Worm (Caenorhabditis elegans): ENCODE measurements around the gene F58E6.5.

The F58E6.5 gene

DNA sequence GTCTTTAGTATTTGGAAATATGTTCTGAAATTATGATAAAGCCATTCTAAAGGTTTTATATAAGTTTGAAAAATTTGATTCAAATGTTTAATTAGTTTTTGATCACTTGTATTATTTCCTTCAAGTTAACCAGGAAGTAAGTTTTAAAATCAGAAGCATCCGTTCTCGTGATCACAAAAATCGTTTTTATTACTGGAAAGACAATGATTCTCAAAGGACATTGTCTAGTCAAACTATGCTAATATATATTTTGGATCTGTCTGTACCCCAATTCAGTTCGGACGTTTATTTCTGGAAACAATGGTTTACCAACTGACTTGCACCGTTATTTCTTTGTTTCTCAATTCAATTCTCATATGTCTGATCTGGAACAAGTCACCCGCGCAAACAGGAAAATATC is 38.0 kb downstream of the F58E6.5 start, which contains the start of gene str-188:
TSS of gene str-188 (plus strand) at position 301 of the 400 bp plus-strand sequence.
- TF ChIP-seq lin-11 (tag; optimal IDR thresholded peaks at IDR 0.05) (no peak), mab-5 (tag; optimal IDR thresholded peaks at IDR 0.05) (no peak), unc-62 (GFP tag; optimal IDR thresholded peaks at IDR 0.05) (no peak), ztf-1 (GFP tag; conservative IDR thresholded peaks at IDR 0.05) (no peak), skn-1 (tag; optimal IDR thresholded peaks at IDR 0.05) (no peak), sma-9 (GFP tag; optimal IDR thresholded peaks at IDR 0.05) (no peak), sma-9 (tag; optimal IDR thresholded peaks at IDR 0.05) (no peak), unc-39 (tag; optimal IDR thresholded peaks at IDR 0.05) (no peak), ama-1 (optimal IDR thresholded peaks at IDR 0.05) (no peak), nhr-6 (tag; optimal IDR thresholded peaks at IDR 0.05) (no peak), blmp-1 (tag; optimal IDR thresholded peaks at IDR 0.05; ENCODE audit: insufficient read depth) (no peak), nhr-25 (tag; optimal IDR thresholded peaks at IDR 0.05) (no peak), Y55F3AM.14 (GFP tag; optimal IDR thresholded peaks at IDR 0.05) (no peak), nhr-11 (tag; optimal IDR thresholded peaks at IDR 0.05) (no peak)

ce11 chrV:9714909-9715308 is 39.5 kb downstream of the F58E6.5 start, which contains the start of gene F40F9.3:
TSS of gene F40F9.3 (plus strand) at chrV:9715209.
- no peak for TF ChIP-seq ceh-82 (tag; optimal IDR thresholded peaks at IDR 0.05)
- no peak for TF ChIP-seq zag-1 (tag; optimal IDR thresholded peaks at IDR 0.05)
- no peak for TF ChIP-seq nhr-129 (tag; optimal IDR thresholded peaks at IDR 0.05)
- no peak for TF ChIP-seq nhr-77 (tag; optimal IDR thresholded peaks at IDR 0.05)
- TF ChIP-seq unc-55 (GFP tag; optimal IDR thresholded peaks at IDR 0.05) = no peak
- no peak for TF ChIP-seq skn-1 (tag; optimal IDR thresholded peaks at IDR 0.05)
- TF ChIP-seq aly-2 (tag; optimal IDR thresholded peaks at IDR 0.05) = no peak
- TF ChIP-seq blmp-1 (tag; optimal IDR thresholded peaks at IDR 0.05; ENCODE audit: insufficient read depth) = no peak
- no peak for TF ChIP-seq nhr-6 (tag; optimal IDR thresholded peaks at IDR 0.05)
- no peak for TF ChIP-seq nhr-11 (tag; optimal IDR thresholded peaks at IDR 0.05)
- no peak for TF ChIP-seq nhr-23 (tag; optimal IDR thresholded peaks at IDR 0.05)

DNA sequence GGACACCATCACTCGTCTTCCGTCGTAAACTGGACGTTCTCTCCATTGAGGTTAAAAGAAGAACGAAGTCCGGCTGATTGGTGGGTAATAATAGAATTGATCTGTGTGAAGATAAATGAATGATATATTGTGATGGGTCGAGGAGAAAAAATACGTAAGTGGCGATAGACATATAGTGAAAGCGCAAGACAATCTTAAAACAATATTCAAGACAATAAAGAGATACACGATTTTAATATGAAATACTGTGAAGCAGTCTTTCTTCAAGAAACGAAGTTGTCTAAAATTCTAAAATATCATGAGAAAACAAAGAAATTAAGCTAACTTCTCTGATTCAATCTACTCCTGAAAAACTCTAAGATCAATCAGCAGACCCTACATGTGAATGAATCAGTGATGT is 40.8 kb downstream of the F58E6.5 start, which contains the start of gene F40F9.10:
TSS of gene F40F9.10 (minus strand) at position 101 of the 400 bp plus-strand sequence.
- TF ChIP-seq nhr-129 (tag; optimal IDR thresholded peaks at IDR 0.05) (no peak), nhr-21 (tag; optimal IDR thresholded peaks at IDR 0.05) (no peak), peb-1 (tag; optimal IDR thresholded peaks at IDR 0.05) (no peak), fos-1 (tag; optimal IDR thresholded peaks at IDR 0.05) (no peak), crh-2 (tag; optimal IDR thresholded peaks at IDR 0.05) (no peak), nhr-23 (tag; optimal IDR thresholded peaks at IDR 0.05) (no peak), ztf-11 (tag; optimal IDR thresholded peaks at IDR 0.05) (no peak), nhr-6 (tag; optimal IDR thresholded peaks at IDR 0.05) (no peak), elt-1 (tag; optimal IDR thresholded peaks at IDR 0.05) (no peak), snpc-4 (tag; optimal IDR thresholded peaks at IDR 0.05) (no peak), nhr-11 (tag; optimal IDR thresholded peaks at IDR 0.05) (no peak), lsy-2 (tag; optimal IDR thresholded peaks at IDR 0.05) (no peak), ztf-4 (tag; optimal IDR thresholded peaks at IDR 0.05) (no peak), nhr-237 (tag; optimal IDR thresholded peaks at IDR 0.05) (no peak), sma-9 (GFP tag; optimal IDR thresholded peaks at IDR 0.05) (no peak), sma-9 (tag; optimal IDR thresholded peaks at IDR 0.05) (no peak), aly-2 (tag; optimal IDR thresholded peaks at IDR 0.05) (no peak)

DNA sequence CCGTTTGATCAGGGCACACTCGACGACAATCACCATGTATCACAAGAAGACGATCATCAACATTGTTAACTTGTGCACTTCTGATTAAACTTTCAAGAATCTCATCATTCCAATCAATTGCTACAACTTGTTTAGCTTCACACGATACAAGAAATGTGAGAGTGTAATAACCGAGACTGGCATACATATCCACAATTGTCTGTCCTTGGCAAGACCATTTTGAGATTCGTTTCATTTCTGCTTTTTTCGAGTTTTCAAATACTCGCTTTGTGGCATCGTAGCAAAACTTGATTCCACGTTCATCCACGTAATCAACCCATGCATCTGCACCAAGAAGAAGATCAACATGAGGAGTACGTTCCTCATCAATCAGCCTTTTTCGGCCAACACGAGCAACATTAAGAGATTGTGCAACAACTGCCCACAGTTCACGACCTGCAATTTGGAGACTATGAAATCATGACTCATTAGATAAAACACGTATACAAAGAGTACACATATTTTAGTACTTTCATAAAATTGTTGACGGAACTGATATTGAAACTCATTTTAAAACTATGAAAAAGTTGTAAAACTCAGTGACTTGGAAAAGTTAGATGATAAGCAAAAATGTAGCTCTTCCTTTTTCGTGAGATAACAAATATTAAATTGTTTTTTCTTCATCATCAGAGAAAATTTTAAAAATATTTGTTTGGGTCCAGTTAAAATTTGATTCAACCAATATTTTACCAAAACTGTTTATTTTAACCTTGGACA is 41.8 kb downstream of the F58E6.5 start:
- TF ChIP-seq fos-1 (tag; optimal IDR thresholded peaks at IDR 0.05) (peak; percentile 80), unc-39 (tag; optimal IDR thresholded peaks at IDR 0.05) (no peak)

DNA sequence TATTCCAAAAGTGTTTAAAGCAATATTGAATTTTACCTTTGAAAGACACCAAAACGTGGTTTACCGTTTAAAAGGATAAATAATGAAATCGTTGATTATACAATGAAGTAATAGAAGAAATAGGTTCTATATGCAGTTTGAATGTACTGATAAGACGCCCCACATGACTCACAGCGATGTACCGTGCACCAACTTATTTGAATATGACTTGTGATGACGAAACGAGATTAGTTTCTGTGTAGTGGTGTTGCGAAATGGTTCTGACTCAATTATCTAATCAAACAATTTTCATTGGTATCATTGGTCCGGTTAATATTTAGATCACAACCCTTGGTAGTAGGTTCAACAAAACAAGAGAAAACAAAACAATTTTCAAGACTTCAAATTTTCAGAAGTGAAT is 43.2 kb downstream of the F58E6.5 start:
- TF ChIP-seq fos-1 (tag; optimal IDR thresholded peaks at IDR 0.05) (peak; percentile 92), aly-2 (tag; optimal IDR thresholded peaks at IDR 0.05) (no peak), zag-1 (tag; optimal IDR thresholded peaks at IDR 0.05) (no peak), crh-2 (tag; optimal IDR thresholded peaks at IDR 0.05) (peak; percentile 21)

ce11 chrV:9709747-9710146 is 44.6 kb downstream of the F58E6.5 start, which contains the start of gene tag-120:
TSS of gene tag-120 (minus strand) at chrV:9709814.
- peak; percentile 83 for TF ChIP-seq fos-1 (tag; optimal IDR thresholded peaks at IDR 0.05)
- no peak for TF ChIP-seq ama-1 (optimal IDR thresholded peaks at IDR 0.05)
- TF ChIP-seq nhr-6 (tag; optimal IDR thresholded peaks at IDR 0.05) = no peak
- TF ChIP-seq snpc-4 (tag; optimal IDR thresholded peaks at IDR 0.05) = no peak

Measured in whole organism, L2 larva.